Worm (Caenorhabditis elegans) whole organism, L4 larva: ENCODE data around the gene hpx-2.
A peak's percentile ranks its signal among the peaks of the same experiment; 100 is the strongest.

Experiments used
- dve-1 ChIP-seq: sonication (generic microtip); optimal IDR thresholded peaks from 2 replicates; lab custom pipeline; 2017; ENCODE audit warnings: antibody characterized with exemption, mild to moderate bottlenecking, missing genetic modification characterization, missing compliant biosample characterization; ENCODE audit not compliant: insufficient read depth
- lsy-2 ChIP-seq, 2 experiments: fragments of 150-350 bp in 1 of 2; sonication (generic microtip) in 1 of 2; optimal IDR thresholded peaks; 2 replicates each; lab custom pipeline; 2014 to 2017; ENCODE audit warnings: missing biosample characterization in 2 of 2, missing genetic modification characterization in 2 of 2
- mxl-2 ChIP-seq: fragments of 200-800 bp; sonication (Bioruptor generic); conservative IDR thresholded peaks from 2 replicates; pipeline ENCODE4 v1.3.6; 2022; ENCODE audit warnings: missing genetic modification reagents, missing genetic modification characterization, missing compliant biosample characterization
- nhr-11 ChIP-seq: fragments of 150-350 bp; optimal IDR thresholded peaks from 2 replicates; lab custom pipeline; 2014; ENCODE audit warnings: missing biosample characterization, missing genetic modification characterization
- spr-3 ChIP-seq: fragments of 200-800 bp; sonication (Bioruptor generic); optimal IDR thresholded peaks from 2 replicates; lab custom pipeline; 2018; ENCODE audit warnings: mild to moderate bottlenecking, missing genetic modification characterization, missing compliant biosample characterization

ce11 chrV:13879241-13879640 lies 29.0 kb downstream of the hpx-2 start, which contains the start of gene lbp-7:
- TF ChIP-seq spr-3 (no peak), dve-1 (tag; lab: Kevin White, UChicago) (peak; percentile 49), nhr-11 (no peak), lsy-2 (tag; optimal IDR thresholded peaks at IDR 0.05; lab: Kevin White, UChicago) (no peak), mxl-2 (GFP tag; lab: Robert Waterston, UW) (no peak)
